Fruit fly (Drosophila melanogaster): ENCODE data around the gene CG5863.

dm6 chr3R:17377503-17377902 is 33.4 kb upstream of the CG5863 start:
- TF ChIP-seq Pif1A (GFP tag; optimal IDR thresholded peaks at IDR 0.05) (no peak), CG8159 (tag; optimal IDR thresholded peaks at IDR 0.05) (no peak), CG32121 (GFP tag; IDR thresholded peaks at IDR 0.05) (no peak)

All from whole organism, pupa.